Worm (Caenorhabditis elegans): Measurements from ENCODE around the gene obr-3.

obr-3 gene

DNA sequence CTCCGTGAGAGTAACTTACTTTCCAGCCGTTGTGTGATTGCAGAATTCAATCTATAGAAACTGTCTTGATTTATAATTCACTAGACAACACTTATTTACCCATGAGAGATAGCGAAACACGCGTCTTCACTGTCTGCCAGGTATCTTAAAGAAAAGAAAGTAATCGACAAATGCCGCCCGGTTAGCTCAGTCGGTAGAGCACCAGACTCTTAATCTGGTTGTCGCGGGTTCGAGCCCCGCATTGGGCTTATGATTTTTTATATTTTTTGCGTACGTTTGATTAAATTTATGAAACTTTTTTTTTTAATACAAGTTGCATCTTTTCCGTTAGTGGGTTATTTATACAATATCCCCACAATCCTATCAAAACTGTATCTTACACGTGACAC lies 27.6 kb downstream of the obr-3 start:
- peak; percentile 2 for TF ChIP-seq ceh-27 (GFP tag; optimal IDR thresholded peaks at IDR 0.05)
- TF ChIP-seq sptf-2 (GFP tag; optimal IDR thresholded peaks at IDR 0.05): peak; percentile 71
- peak; percentile 21 for TF ChIP-seq nhr-90 (tag; optimal IDR thresholded peaks at IDR 0.05)
- TF ChIP-seq egrh-3 (GFP tag; IDR thresholded peaks at IDR 0.05): 0 out of 2 replicates have a peak, but pooled peaks have one; percentile 18
- no peak for TF ChIP-seq madf-6 (GFP tag; IDR thresholded peaks at IDR 0.05)
- peak; percentile 65; the same call in 1 of the 2 replicates for TF ChIP-seq pbrm-1 (GFP tag; IDR thresholded peaks at IDR 0.05)
- no peak for TF ChIP-seq aptf-2 (GFP tag; conservative IDR thresholded peaks at IDR 0.05)
- no peak for TF ChIP-seq ceh-58 (GFP tag; IDR thresholded peaks at IDR 0.05)
- TF ChIP-seq die-1 (tag; optimal IDR thresholded peaks at IDR 0.05): peak; percentile 81
- TF ChIP-seq attf-5 (GFP tag; optimal IDR thresholded peaks at IDR 0.05): peak; percentile 22
- peak; percentile 36 for TF ChIP-seq F23B12.7 (tag; optimal IDR thresholded peaks at IDR 0.05; ENCODE audit: insufficient read depth)
- peak; percentile 76; the same call in 1 of the 2 replicates for TF ChIP-seq ztf-25 (GFP tag; IDR thresholded peaks at IDR 0.05)
- no peak for TF ChIP-seq attf-6 (GFP tag; IDR thresholded peaks at IDR 0.05)
- TF ChIP-seq gei-17 (GFP tag; optimal IDR thresholded peaks at IDR 0.05): no peak
- TF ChIP-seq tlf-1 (GFP tag; optimal IDR thresholded peaks at IDR 0.05): no peak
- TF ChIP-seq dox-1 (GFP tag; IDR thresholded peaks at IDR 0.05): peak; percentile 68; the same call in 1 of the 2 replicates
- no peak for TF ChIP-seq T26A5.8 (tag; optimal IDR thresholded peaks at IDR 0.05)
- TF ChIP-seq ZK185.1 (tag; optimal IDR thresholded peaks at IDR 0.05; ENCODE audit: poor library complexity, severe bottlenecking): peak; percentile 56
- TF ChIP-seq akir-1 (GFP tag; optimal IDR thresholded peaks at IDR 0.05): no peak
- 0 out of 2 replicates have a peak, but pooled peaks have one; percentile 31 for TF ChIP-seq rcor-1 (GFP tag; IDR thresholded peaks at IDR 0.05)
- TF ChIP-seq ztf-18 (tag; optimal IDR thresholded peaks at IDR 0.05): peak; percentile 11
- peak; percentile 65; the same call in 1 of the 2 replicates for TF ChIP-seq ceh-40 (GFP tag; IDR thresholded peaks at IDR 0.05)
- TF ChIP-seq athp-1 (tag; optimal IDR thresholded peaks at IDR 0.05): peak; percentile 9
- TF ChIP-seq D2030.7 (GFP tag; IDR thresholded peaks at IDR 0.05): peak; percentile 63
- TF ChIP-seq rec-8 (tag; optimal IDR thresholded peaks at IDR 0.05): peak in 1 of 2 experiments; percentile 25
- 0 out of 2 replicates have a peak, but pooled peaks have one; percentile 15 for TF ChIP-seq cebp-1 (GFP tag; IDR thresholded peaks at IDR 0.05)
- no peak for TF ChIP-seq cebp-1 (tag; optimal IDR thresholded peaks at IDR 0.05)
- peak; percentile 31 for TF ChIP-seq madf-10 (tag; optimal IDR thresholded peaks at IDR 0.05)
- TF ChIP-seq tbp1 (GFP tag; optimal IDR thresholded peaks at IDR 0.05): peak; percentile 93
- no peak; the same call in 1 of the 2 replicates for TF ChIP-seq aptf-3 (GFP tag; IDR thresholded peaks at IDR 0.05)
- TF ChIP-seq him-1 (tag; optimal IDR thresholded peaks at IDR 0.05): peak; percentile 74
- peak; percentile 54; the same call in 1 of the 2 replicates for TF ChIP-seq Y56A3A.18 (GFP tag; IDR thresholded peaks at IDR 0.05)
- TF ChIP-seq hsf-1 (GFP tag; IDR thresholded peaks at IDR 0.05): peak; percentile 32; the same call in 1 of the 2 replicates
- peak; percentile 74 for TF ChIP-seq rpc-1 (optimal IDR thresholded peaks at IDR 0.05)
- peak; percentile 75 for TF ChIP-seq rpc-1 (tag; optimal IDR thresholded peaks at IDR 0.05)
- TF ChIP-seq snpc-4 (GFP tag; optimal IDR thresholded peaks at IDR 0.05): peak; percentile 3
- no peak for TF ChIP-seq snpc-4 (tag; optimal IDR thresholded peaks at IDR 0.05)
- TF ChIP-seq lin-54 (GFP tag; optimal IDR thresholded peaks at IDR 0.05): no peak
- TF ChIP-seq F57A8.1 (GFP tag; optimal IDR thresholded peaks at IDR 0.05): peak; percentile 51
- TF ChIP-seq lin-26 (GFP tag; IDR thresholded peaks at IDR 0.05): peak; percentile 95
- peak; percentile 68 for TF ChIP-seq hmg-1.2 (GFP tag; IDR thresholded peaks at IDR 0.05)
- peak; percentile 65 for TF ChIP-seq B0261.1 (tag; optimal IDR thresholded peaks at IDR 0.05)
